Fruit fly (Drosophila melanogaster): Measurements from ENCODE around the gene CG13361.

CG13361 gene

DNA sequence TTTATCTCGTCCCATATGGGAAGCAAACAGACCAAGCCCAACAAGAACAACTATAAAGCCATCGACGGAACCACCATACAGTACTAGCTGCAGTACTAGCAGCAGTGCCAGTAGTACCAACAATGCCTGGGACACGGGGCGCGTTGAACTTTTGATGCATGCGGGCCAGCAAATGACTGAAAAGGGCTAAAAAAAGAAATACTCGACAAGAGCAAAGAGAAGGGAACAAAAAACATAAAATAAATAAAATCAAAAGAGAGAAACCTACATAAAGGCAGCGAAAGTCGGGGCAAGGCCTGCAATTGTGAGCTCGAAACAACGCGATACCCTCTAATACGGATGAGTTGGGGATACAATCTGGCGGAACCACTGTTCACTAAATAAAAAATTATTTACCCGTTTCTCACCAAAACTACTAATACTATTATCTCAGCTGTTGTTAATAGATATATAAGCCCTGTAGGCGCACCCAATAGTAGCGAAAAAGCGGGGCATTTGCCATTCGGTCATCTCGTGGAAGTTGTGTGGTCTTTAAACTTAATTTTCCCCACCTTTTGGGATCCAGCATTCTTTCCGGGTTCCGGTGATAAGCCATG lies 13.7 kb downstream of the CG13361 start (continued):
- TF ChIP-seq jumu (GFP tag; optimal IDR thresholded peaks at IDR 0.05) (no peak), CG13296 (GFP tag; optimal IDR thresholded peaks at IDR 0.05) (no peak), Ets65A (GFP tag) (peak; percentile 80), CG8924 (tag; optimal IDR thresholded peaks at IDR 0.05) (no peak), CG2712 (tag; optimal IDR thresholded peaks at IDR 0.05) (no peak), sens (GFP tag) (peak; percentile 85), ro (GFP tag; IDR thresholded peaks at IDR 0.05) (no peak), CG32532 (GFP tag; IDR thresholded peaks at IDR 0.05) (no peak), zen (tag; optimal IDR thresholded peaks at IDR 0.05) (no peak)

DNA sequence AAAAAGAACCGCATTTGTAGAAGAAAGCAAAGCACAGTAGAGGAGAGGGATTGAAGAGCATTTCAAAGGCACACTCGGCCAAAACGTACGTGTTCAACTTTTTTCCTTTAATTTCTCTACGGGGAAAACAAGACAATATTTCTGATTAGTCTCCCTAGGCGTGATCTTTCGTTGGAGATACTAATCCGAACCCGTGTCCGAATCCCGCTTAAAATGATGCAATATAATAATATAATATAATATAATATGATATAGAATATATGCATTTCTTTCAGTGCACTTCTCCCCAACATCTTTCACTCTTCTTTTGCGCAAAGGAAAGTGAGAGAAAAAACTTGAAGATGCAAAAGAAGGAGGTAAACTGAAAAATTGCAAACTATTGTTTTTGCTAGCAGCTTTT lies 29.0 kb downstream of the CG13361 start:
- TF ChIP-seq bsh (GFP tag; optimal IDR thresholded peaks at IDR 0.05), result peak; percentile 3 to 16
- TF ChIP-seq fd102C (GFP tag; optimal IDR thresholded peaks at IDR 0.05), result no peak
- TF ChIP-seq Drgx (GFP tag; IDR thresholded peaks at IDR 0.05), result peak; percentile 39; the same call in 1 of the 2 replicates

DNA sequence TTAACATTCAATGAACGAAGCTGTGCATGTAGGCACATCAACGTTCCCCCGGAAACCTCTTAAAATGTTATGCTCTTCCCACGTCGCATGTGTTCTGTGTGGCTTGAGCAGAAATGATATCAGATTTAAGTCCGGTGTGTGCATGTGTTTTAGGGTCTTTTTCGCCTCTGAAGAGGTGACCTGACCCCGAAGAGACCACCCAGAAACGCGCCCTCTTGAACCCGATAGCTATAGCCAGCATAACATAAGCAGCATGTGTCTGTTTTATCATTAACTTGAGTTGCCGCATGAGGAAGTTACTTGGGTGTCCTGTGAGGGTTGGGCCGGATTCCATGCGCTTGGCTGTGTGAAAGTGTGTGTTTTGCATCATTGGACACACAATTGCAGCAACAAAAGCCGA lies 34.5 kb downstream of the CG13361 start:
- TF ChIP-seq twi (tag; optimal IDR thresholded peaks at IDR 0.05) (peak; percentile 95), chinmo (GFP tag; IDR thresholded peaks at IDR 0.05; ENCODE audit: partially characterized antibody) (no peak), croc (GFP tag; conservative IDR thresholded peaks at IDR 0.05) (no peak), D19B (GFP tag; optimal IDR thresholded peaks at IDR 0.05) (no peak), tll (GFP tag; optimal IDR thresholded peaks at IDR 0.05) (peak in 1 of 2 experiments; percentile 19), crol (GFP tag; IDR thresholded peaks at IDR 0.05) (no peak), sens (GFP tag) (peak; percentile 2), CG13296 (GFP tag; optimal IDR thresholded peaks at IDR 0.05) (no peak), CHES-1-like (GFP tag; optimal IDR thresholded peaks at IDR 0.05) (no peak), CG16863 (GFP tag; optimal IDR thresholded peaks at IDR 0.05) (no peak), CG15479 (GFP tag; optimal IDR thresholded peaks at IDR 0.05) (peak; percentile 88)

DNA sequence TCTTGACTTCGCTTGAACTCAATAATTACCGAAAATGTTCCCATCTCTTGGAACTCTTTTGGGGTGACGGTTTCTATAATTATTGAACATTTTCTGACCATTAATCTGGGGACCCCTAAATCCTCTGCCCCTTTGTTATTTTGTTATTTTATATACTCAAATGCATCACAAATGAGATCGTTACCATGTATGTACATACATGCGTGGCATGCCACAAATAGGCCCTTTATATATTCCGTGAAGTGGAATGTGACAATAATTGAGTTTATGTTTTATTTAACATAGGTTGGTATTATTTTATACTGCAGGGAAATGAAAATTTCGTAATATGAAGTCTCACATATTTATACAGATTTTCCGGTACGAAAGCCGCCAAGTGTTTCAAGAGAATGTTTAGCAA lies 35.6 kb downstream of the CG13361 start:
- TF ChIP-seq H2.0 (GFP tag; IDR thresholded peaks at IDR 0.05) (no peak), CG10431 (GFP tag; optimal IDR thresholded peaks at IDR 0.05) (peak; percentile 93), tup (GFP tag; optimal IDR thresholded peaks at IDR 0.05) (no peak), CG9215 (GFP tag; IDR thresholded peaks at IDR 0.05) (no peak), mam (GFP tag; optimal IDR thresholded peaks at IDR 0.05) (no peak), tgo (GFP tag; IDR thresholded peaks at IDR 0.05) (no peak), row (GFP tag; IDR thresholded peaks at IDR 0.05) (no peak), nmo (GFP tag; optimal IDR thresholded peaks at IDR 0.05) (no peak), sens (GFP tag) (peak; percentile 9), usp (GFP tag; optimal IDR thresholded peaks at IDR 0.05) (no peak), CG6272 (GFP tag; IDR thresholded peaks at IDR 0.05) (no peak)

DNA sequence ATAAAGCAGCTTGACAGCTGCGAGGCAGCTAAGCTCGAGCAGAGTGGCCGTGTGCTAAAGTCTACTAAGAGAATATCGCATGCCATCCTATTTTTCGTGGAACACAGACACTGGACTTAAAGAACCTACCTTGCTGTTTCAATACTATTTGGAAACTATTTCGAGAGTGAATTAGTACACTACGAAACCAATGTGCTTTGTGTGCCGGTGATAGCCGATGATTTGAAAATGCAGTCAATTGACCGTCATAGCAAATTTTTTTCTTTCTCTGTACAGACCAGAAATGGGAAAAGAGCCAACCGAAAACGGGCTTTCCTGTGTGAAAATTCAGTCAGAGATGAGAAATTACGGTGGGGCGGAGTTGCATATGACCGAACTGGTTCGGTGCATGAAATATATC lies 38.1 kb downstream of the CG13361 start:
- TF ChIP-seq nom (GFP tag; optimal IDR thresholded peaks at IDR 0.05) (no peak), Dek (tag; optimal IDR thresholded peaks at IDR 0.05) (no peak), CG1024 (GFP tag; IDR thresholded peaks at IDR 0.05) (no peak), Drgx (GFP tag; IDR thresholded peaks at IDR 0.05) (peak; percentile 62), sens-2 (GFP tag; IDR thresholded peaks at IDR 0.05) (no peak)

All from whole organism, embryonic.